Worm (Caenorhabditis elegans): ENCODE measurements around the gene npr-25.

ce11 chrV:11385060-11385459 is 32.3 kb upstream of the npr-25 start, which contains the start of gene col-154:
- no peak for TF ChIP-seq elt-2 (tag; optimal IDR thresholded peaks at IDR 0.05)
- TF ChIP-seq aly-2 (tag; optimal IDR thresholded peaks at IDR 0.05): no peak
- no peak for TF ChIP-seq isw-1 (GFP tag; IDR thresholded peaks at IDR 0.05)
- TF ChIP-seq ztf-4 (tag; optimal IDR thresholded peaks at IDR 0.05): no peak
- TF ChIP-seq pag-3 (tag; optimal IDR thresholded peaks at IDR 0.05; ENCODE audit: borderline replicate concordance, insufficient read depth): no peak
- TF ChIP-seq Y116A8C.19 (tag; optimal IDR thresholded peaks at IDR 0.05; ENCODE audit: borderline replicate concordance): no peak
- TF ChIP-seq fkh-4 (tag; optimal IDR thresholded peaks at IDR 0.05; ENCODE audit: borderline replicate concordance): no peak
- TF ChIP-seq nhr-47 (tag; optimal IDR thresholded peaks at IDR 0.05): no peak
- TF ChIP-seq nhr-237 (tag; optimal IDR thresholded peaks at IDR 0.05): no peak

Data from whole organism, L1 larva.